Fruit fly (Drosophila melanogaster) whole organism, embryonic: ENCODE measurements around the gene CG6294.

ENCODE experiments used
- BEAF-32 ChIP-seq: fragments of 200-800 bp; sonication (Bioruptor generic); optimal IDR thresholded peaks from 3 replicates; lab custom pipeline; 2017; ENCODE audit warnings: missing biosample characterization, missing genetic modification characterization, mild to moderate bottlenecking, moderate library complexity, missing genetic modification reagents
- CG10654 ChIP-seq: fragments of 200-800 bp; sonication (Bioruptor generic); optimal IDR thresholded peaks from 2 replicates; lab custom pipeline; 2016; ENCODE audit warnings: missing biosample characterization, missing genetic modification characterization
- CG11093 ChIP-seq: fragments of 200-800 bp; sonication (Bioruptor generic); IDR thresholded peaks from 3 replicates; pipeline ENCODE4 v1.3.6; 2022; ENCODE audit warnings: missing biosample characterization, missing genetic modification characterization
- CG11696 ChIP-seq: fragments of 200-800 bp; sonication (Bioruptor generic); IDR thresholded peaks from 2 replicates; pipeline ENCODE4 v1.3.6; 2022; ENCODE audit warnings: missing biosample characterization, missing genetic modification characterization
- CG12236 ChIP-seq: fragments of 200-800 bp; sonication (Bioruptor generic); optimal IDR thresholded peaks from 2 replicates; lab custom pipeline; 2016; ENCODE audit warnings: missing biosample characterization, missing genetic modification characterization
- CG12299 ChIP-seq: fragments of 200-800 bp; sonication (Bioruptor generic); optimal IDR thresholded peaks from 2 replicates; lab custom pipeline; 2018; ENCODE audit warnings: missing biosample characterization, mild to moderate bottlenecking, missing genetic modification characterization
- CG14667 ChIP-seq: fragments of 200-800 bp; sonication (Bioruptor generic); IDR thresholded peaks from 2 replicates; pipeline ENCODE4 v1.3.6; 2022; ENCODE audit warnings: missing biosample characterization, missing genetic modification characterization
- CG14710 ChIP-seq: fragments of 200-800 bp; sonication (Bioruptor generic); optimal IDR thresholded peaks from 3 replicates; lab custom pipeline; 2019; ENCODE audit warnings: missing biosample characterization, mild to moderate bottlenecking, missing genetic modification characterization, moderate library complexity
- CG17361 ChIP-seq: fragments of 200-800 bp; sonication (Bioruptor generic); IDR thresholded peaks from 3 replicates; pipeline ENCODE4 v1.3.6; 2022; ENCODE audit warnings: missing biosample characterization, missing genetic modification characterization
- CG17829 ChIP-seq: fragments of 200-800 bp; optimal IDR thresholded peaks from 2 replicates; lab custom pipeline; 2019; ENCODE audit warnings: missing biosample characterization, mild to moderate bottlenecking, missing genetic modification characterization, moderate library complexity
- CG18476 ChIP-seq: fragments of 200-800 bp; sonication (Bioruptor generic); optimal IDR thresholded peaks from 2 replicates; lab custom pipeline; 2016; ENCODE audit warnings: missing biosample characterization, mild to moderate bottlenecking, missing genetic modification characterization
- CG31365 ChIP-seq: fragments of 200-800 bp; sonication (Bioruptor generic); optimal IDR thresholded peaks from 2 replicates; lab custom pipeline; 2018; ENCODE audit warnings: missing biosample characterization, mild to moderate bottlenecking, missing genetic modification characterization
- CG33213 ChIP-seq: fragments of 200-800 bp; sonication (Bioruptor generic); optimal IDR thresholded peaks from 3 replicates; lab custom pipeline; 2016; ENCODE audit warnings: missing biosample characterization, missing genetic modification characterization
- CG34224 ChIP-seq: fragments of 200-800 bp; sonication (Bioruptor generic); IDR thresholded peaks from 3 replicates; pipeline ENCODE4 v1.3.6; 2022; ENCODE audit warnings: missing biosample characterization, missing genetic modification characterization; ENCODE audit not compliant: partially characterized antibody
- CG4404 ChIP-seq: fragments of 200-800 bp; sonication (Bioruptor generic); IDR thresholded peaks from 2 replicates; pipeline ENCODE4 v1.3.6; 2022; ENCODE audit warnings: missing biosample characterization, missing genetic modification characterization
- Dad ChIP-seq: fragments of 200-800 bp; sonication (Bioruptor generic); optimal IDR thresholded peaks from 3 replicates; lab custom pipeline; 2016; ENCODE audit warnings: missing biosample characterization, missing genetic modification characterization
- E2f1 ChIP-seq: fragments of 200-800 bp; sonication (Bioruptor generic); IDR thresholded peaks from 2 replicates; pipeline ENCODE4 v1.3.6; 2022; ENCODE audit warnings: missing biosample characterization, missing genetic modification characterization
- E2f2 ChIP-seq: fragments of 200-800 bp; sonication (Bioruptor generic); IDR thresholded peaks from 2 replicates; pipeline ENCODE4 v1.3.6; 2022; ENCODE audit warnings: missing biosample characterization, missing genetic modification characterization
- Ets97D ChIP-seq: fragments of 200-800 bp; sonication (Bioruptor generic); optimal IDR thresholded peaks from 3 replicates; lab custom pipeline; 2016; ENCODE audit warnings: missing biosample characterization, missing genetic modification characterization
- GATAe ChIP-seq: fragments of 200-800 bp; sonication (Bioruptor generic); conservative IDR thresholded peaks from 2 replicates; pipeline ENCODE4 v1.3.6; 2022; ENCODE audit warnings: missing biosample characterization, missing genetic modification characterization
- H15 ChIP-seq: fragments of 200-800 bp; sonication (Bioruptor generic); IDR thresholded peaks from 3 replicates; pipeline ENCODE4 v1.3.6; 2022; ENCODE audit warnings: missing biosample characterization, missing genetic modification characterization
- HmgZ ChIP-seq: fragments of 200-800 bp; sonication (Bioruptor generic); optimal IDR thresholded peaks from 2 replicates; lab custom pipeline; 2018; ENCODE audit warnings: missing biosample characterization, mild to moderate bottlenecking, missing genetic modification characterization
- MESR4 ChIP-seq: fragments of 200-800 bp; sonication (Bioruptor generic); optimal IDR thresholded peaks from 2 replicates; lab custom pipeline; 2018; ENCODE audit warnings: missing biosample characterization, mild to moderate bottlenecking, missing genetic modification characterization, moderate library complexity
- Meics ChIP-seq: fragments of 200-800 bp; sonication (Bioruptor generic); optimal IDR thresholded peaks from 2 replicates; lab custom pipeline; 2017; ENCODE audit warnings: missing biosample characterization, mild to moderate bottlenecking, missing genetic modification characterization
- Myb ChIP-seq: fragments of 200-800 bp; sonication (Bioruptor generic); optimal IDR thresholded peaks from 2 replicates; lab custom pipeline; 2016; ENCODE audit warnings: missing biosample characterization, missing genetic modification characterization
- NK7.1 ChIP-seq: fragments of 200-800 bp; sonication (Bioruptor generic); optimal IDR thresholded peaks from 3 replicates; lab custom pipeline; 2016; ENCODE audit warnings: missing biosample characterization, missing genetic modification characterization
- NfI ChIP-seq: fragments of 200-800 bp; sonication (Bioruptor generic); optimal IDR thresholded peaks from 3 replicates; lab custom pipeline; 2018; ENCODE audit warnings: missing biosample characterization, mild to moderate bottlenecking, missing genetic modification characterization, moderate library complexity
- Opbp ChIP-seq: fragments of 200-800 bp; sonication (Bioruptor generic); IDR thresholded peaks from 3 replicates; pipeline ENCODE4 v1.3.6; 2022; ENCODE audit warnings: missing biosample characterization, missing genetic modification characterization; ENCODE audit not compliant: partially characterized antibody
- Pdp1 ChIP-seq, 2 experiments: fragments of 200-800 bp; sonication (Bioruptor generic); optimal IDR thresholded peaks; 3 replicates each; lab custom pipeline; 2016; ENCODE audit warnings: missing biosample characterization in 2 of 2, missing genetic modification characterization in 2 of 2, mild to moderate bottlenecking in 1 of 2, moderate library complexity in 1 of 2
- Ravus ChIP-seq: fragments of 200-800 bp; sonication (Bioruptor generic); IDR thresholded peaks from 2 replicates; pipeline ENCODE4 v1.3.6; 2022; ENCODE audit warnings: missing biosample characterization, missing genetic modification characterization
- Sox102F ChIP-seq: fragments of 200-800 bp; sonication (Bioruptor generic); optimal IDR thresholded peaks from 2 replicates; lab custom pipeline; 2018; ENCODE audit warnings: missing biosample characterization, mild to moderate bottlenecking, missing genetic modification characterization, moderate library complexity
- Xbp1 ChIP-seq: fragments of 200-800 bp; sonication (Bioruptor generic); optimal IDR thresholded peaks from 3 replicates; lab custom pipeline; 2016; ENCODE audit warnings: missing biosample characterization, mild to moderate bottlenecking, missing genetic modification characterization
- aop ChIP-seq: fragments of 200-800 bp; sonication (Bioruptor generic); IDR thresholded peaks from 2 replicates; pipeline ENCODE4 v1.3.6; 2022; ENCODE audit warnings: missing biosample characterization, missing genetic modification characterization
- ato ChIP-seq: fragments of 200-800 bp; sonication (Bioruptor generic); IDR thresholded peaks from 2 replicates; pipeline ENCODE4 v1.3.6; 2022; ENCODE audit warnings: missing biosample characterization, missing genetic modification characterization; ENCODE audit not compliant: partially characterized antibody
- bbx ChIP-seq: fragments of 200-800 bp; sonication (Bioruptor generic); IDR thresholded peaks from 2 replicates; pipeline ENCODE4 v1.3.6; 2022; ENCODE audit warnings: missing biosample characterization, missing genetic modification characterization; ENCODE audit not compliant: partially characterized antibody
- chif ChIP-seq, 2 experiments: fragments of 200-800 bp; sonication (Bioruptor generic); optimal IDR thresholded peaks; 3 replicates each; lab custom pipeline; 2016; ENCODE audit warnings: missing biosample characterization in 2 of 2, missing genetic modification characterization in 2 of 2
- dmrt99B ChIP-seq: fragments of 200-800 bp; sonication (Bioruptor generic); optimal IDR thresholded peaks from 2 replicates; lab custom pipeline; 2018; ENCODE audit warnings: missing biosample characterization, mild to moderate bottlenecking, missing genetic modification characterization, moderate library complexity
- ewg ChIP-seq: fragments of 200-800 bp; sonication (Bioruptor generic); optimal IDR thresholded peaks from 3 replicates; lab custom pipeline; 2017; ENCODE audit warnings: mild to moderate bottlenecking, missing biosample characterization, missing genetic modification reagents, missing genetic modification characterization
- gcm ChIP-seq: fragments of 200-800 bp; sonication (Bioruptor generic); optimal IDR thresholded peaks from 2 replicates; lab custom pipeline; 2019; ENCODE audit warnings: missing biosample characterization, mild to moderate bottlenecking, missing genetic modification characterization, moderate library complexity
- gcm2 ChIP-seq: fragments of 200-800 bp; sonication (Bioruptor generic); optimal IDR thresholded peaks from 2 replicates; lab custom pipeline; 2016; ENCODE audit warnings: missing biosample characterization, missing genetic modification characterization
- lov ChIP-seq, 2 experiments: fragments of 200-800 bp in 1 of 2; fragments of >200 bp in 1 of 2; sonication (Bioruptor generic) in 1 of 2; IDR thresholded peaks in 1 of 2; optimal IDR thresholded peaks in 1 of 2; 2 replicates in 1 of 2; 3 replicates in 1 of 2; pipeline versions ENCODE4 v1.3.6 to Lab custom; 2017 to 2022; ENCODE audit warnings: missing biosample characterization in 1 of 2, missing genetic modification characterization in 1 of 2
- nerfin-2 ChIP-seq: fragments of 200-800 bp; sonication (Bioruptor generic); IDR thresholded peaks from 2 replicates; pipeline ENCODE4 v1.3.6; 2022; ENCODE audit warnings: missing biosample characterization, missing genetic modification characterization; ENCODE audit not compliant: partially characterized antibody
- nmo ChIP-seq: fragments of 200-800 bp; sonication (Bioruptor generic); optimal IDR thresholded peaks from 2 replicates; lab custom pipeline; 2018; ENCODE audit warnings: missing biosample characterization, mild to moderate bottlenecking, missing genetic modification characterization, moderate library complexity
- onecut ChIP-seq: fragments of 200-800 bp; sonication (Bioruptor generic); IDR thresholded peaks from 2 replicates; pipeline ENCODE4 v1.3.6; 2022; ENCODE audit warnings: missing biosample characterization, missing genetic modification characterization
- pita ChIP-seq: fragments of 200-800 bp; sonication (Bioruptor generic); optimal IDR thresholded peaks from 2 replicates; lab custom pipeline; 2017; ENCODE audit warnings: missing biosample characterization, mild to moderate bottlenecking, missing genetic modification characterization
- slou ChIP-seq: fragments of 200-800 bp; sonication (Bioruptor generic); optimal IDR thresholded peaks from 3 replicates; lab custom pipeline; 2016; ENCODE audit warnings: missing biosample characterization, missing genetic modification characterization
- stc ChIP-seq: fragments of 200-800 bp; sonication (Bioruptor generic); IDR thresholded peaks from 2 replicates; pipeline ENCODE4 v1.3.6; 2022; ENCODE audit warnings: missing biosample characterization, missing genetic modification characterization
- tin ChIP-seq: fragments of 200-800 bp; sonication (Bioruptor generic); optimal IDR thresholded peaks from 3 replicates; lab custom pipeline; 2016; ENCODE audit warnings: missing biosample characterization, missing genetic modification characterization
- tll ChIP-seq, 2 experiments: fragments of 200-800 bp in 1 of 2; fragments of >200 bp in 1 of 2; sonication (Bioruptor generic) in 1 of 2; optimal IDR thresholded peaks; 2 replicates each; lab custom pipeline; 2017 to 2019; ENCODE audit warnings: missing biosample characterization in 2 of 2, missing genetic modification characterization in 2 of 2, mild to moderate bottlenecking in 1 of 2, moderate library complexity in 1 of 2
- unc-4 ChIP-seq: fragments of 200-800 bp; sonication (Bioruptor generic); IDR thresholded peaks from 2 replicates; pipeline ENCODE4 v1.3.6; 2022; ENCODE audit warnings: missing biosample characterization, missing genetic modification characterization; ENCODE audit not compliant: partially characterized antibody

CG6294 gene

DNA sequence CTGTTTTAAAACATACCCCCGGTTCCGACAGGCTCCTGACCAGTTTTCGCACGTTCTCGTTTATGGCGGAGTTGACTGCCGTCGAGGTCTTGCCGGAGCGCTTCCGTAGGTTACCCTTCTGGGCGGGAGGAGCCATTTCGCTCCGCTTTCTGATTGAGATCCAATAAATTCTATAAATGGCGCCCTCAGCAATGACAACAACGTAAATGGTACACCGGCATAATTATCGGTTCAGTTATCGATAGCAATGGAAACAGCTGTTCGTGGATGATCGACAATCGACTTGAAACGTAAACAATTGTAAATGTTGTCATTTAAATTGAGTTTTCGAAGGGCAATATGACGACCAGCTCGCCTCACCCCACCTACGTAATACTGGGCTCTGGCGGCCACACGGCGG lies 9.4 kb downstream of the CG6294 start, which contains the start of the genes Grip128 and Alg14 (continued):
- TF ChIP-seq NK7.1 (GFP tag; lab: Kevin White, UChicago) (no peak), chif (GFP tag; optimal IDR thresholded peaks at IDR 0.05; lab: Kevin White, UChicago) (no peak), dmrt99B (no peak), E2f2 (GFP tag; lab: Robert Waterston, UW) (peak; percentile 62), BEAF-32 (GFP tag; lab: Kevin White, UChicago) (peak; percentile 44), onecut (GFP tag; lab: Robert Waterston, UW) (no peak), ewg (GFP tag; lab: Kevin White, UChicago) (no peak), aop (GFP tag; lab: Robert Waterston, UW) (no peak), HmgZ (tag; lab: Kevin White, UChicago) (no peak), MESR4 (peak; percentile 21), stc (GFP tag; lab: Robert Waterston, UW) (no peak), H15 (GFP tag; lab: Robert Waterston, UW) (no peak), pita (GFP tag; lab: Kevin White, UChicago) (no peak), CG17829 (tag; lab: Kevin White, UChicago) (no peak), unc-4 (peak; percentile 50; the same call in 1 of the 2 replicates), CG33213 (no peak), CG31365 (tag; lab: Kevin White, UChicago) (no peak), CG11696 (GFP tag; lab: Robert Waterston, UW) (no peak), Pdp1 (GFP tag; optimal IDR thresholded peaks at IDR 0.05; lab: Kevin White, UChicago) (no peak), Meics (GFP tag; lab: Kevin White, UChicago) (no peak), CG11093 (GFP tag; lab: Robert Waterston, UW) (no peak), ato (GFP tag; lab: Robert Waterston, UW) (0 out of 2 replicates have a peak, but pooled peaks have one; percentile 41), gcm (no peak), CG17361 (GFP tag; lab: Robert Waterston, UW) (peak; percentile 38; the same call in 2 of the 3 replicates), CG34224 (GFP tag; lab: Robert Waterston, UW) (peak; percentile 75), nmo (GFP tag; lab: Kevin White, UChicago) (no peak), CG10654 (no peak), tll (GFP tag; optimal IDR thresholded peaks at IDR 0.05; lab: Kevin White, UChicago) (no peak), Sox102F (GFP tag; lab: Kevin White, UChicago) (no peak), Ets97D (GFP tag; lab: Kevin White, UChicago) (no peak), CG14667 (GFP tag; lab: Robert Waterston, UW) (no peak), nerfin-2 (GFP tag; lab: Robert Waterston, UW) (peak; percentile 76), GATAe (GFP tag; lab: Robert Waterston, UW) (no peak), Ravus (GFP tag; lab: Robert Waterston, UW) (no peak), CG12236 (GFP tag; lab: Kevin White, UChicago) (no peak), CG4404 (no peak), tin (GFP tag; lab: Kevin White, UChicago) (no peak), E2f1 (GFP tag; lab: Robert Waterston, UW) (no peak), Opbp (GFP tag; lab: Robert Waterston, UW) (peak; percentile 45; the same call in 2 of the 3 replicates), Dad (no peak), lov (optimal IDR thresholded peaks at IDR 0.05; lab: Kevin White, UChicago) (no peak), lov (GFP tag; IDR thresholded peaks at IDR 0.05; lab: Robert Waterston, UW) (no peak), slou (no peak), Xbp1 (no peak), gcm2 (GFP tag; lab: Kevin White, UChicago) (no peak), CG18476 (no peak), Myb (no peak), CG12299 (tag; lab: Kevin White, UChicago) (no peak), bbx (peak; percentile 66), CG14710 (no peak), NfI (GFP tag; lab: Kevin White, UChicago) (no peak)
